Fruit fly (Drosophila melanogaster): Measurements from ENCODE around the gene Sap47.

Sap47 gene

DNA sequence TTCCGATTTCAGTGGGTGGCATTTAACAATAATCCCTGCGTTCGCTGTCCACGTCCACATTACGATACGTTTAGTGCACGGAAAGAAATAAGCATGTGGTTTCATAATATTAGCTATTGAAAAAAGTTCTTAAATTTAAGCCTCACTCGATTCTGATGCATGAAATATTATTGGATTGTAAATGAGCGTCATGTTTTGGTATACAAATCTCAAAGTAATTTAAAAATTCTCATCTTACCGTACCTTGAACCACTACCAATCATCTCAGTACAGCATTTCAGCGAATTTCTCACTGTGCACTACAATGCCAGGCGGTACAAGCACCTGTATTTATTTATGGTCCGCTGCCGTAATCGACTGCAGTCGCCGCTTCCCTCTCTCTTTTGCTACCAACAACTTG is 39.3 kb downstream of the Sap47 start (continued):
- TF ChIP-seq Doc2 (GFP tag; IDR thresholded peaks at IDR 0.05) (no peak), klu (GFP tag; IDR thresholded peaks at IDR 0.05) (no peak), sim (GFP tag; IDR thresholded peaks at IDR 0.05) (no peak), CG13624 (GFP tag; optimal IDR thresholded peaks at IDR 0.05) (peak; percentile 86), Kr (GFP tag; optimal IDR thresholded peaks at IDR 0.05) (no peak), Side (GFP tag; optimal IDR thresholded peaks at IDR 0.05) (peak; percentile 61), Nf-YC (tag; optimal IDR thresholded peaks at IDR 0.05) (peak; percentile 58), CG2202 (tag; optimal IDR thresholded peaks at IDR 0.05) (peak; percentile 26), Usf (GFP tag; optimal IDR thresholded peaks at IDR 0.05) (peak; percentile 28), CG17568 (GFP tag; optimal IDR thresholded peaks at IDR 0.05) (peak; percentile 65), seq (GFP tag; IDR thresholded peaks at IDR 0.05) (no peak), CG1602 (GFP tag; optimal IDR thresholded peaks at IDR 0.05) (peak; percentile 68), Dip3 (GFP tag; optimal IDR thresholded peaks at IDR 0.05) (peak; percentile 58), toy (GFP tag; IDR thresholded peaks at IDR 0.05) (no peak), ewg (GFP tag; optimal IDR thresholded peaks at IDR 0.05) (peak; percentile 32), CkIIα-i1 (GFP tag; IDR thresholded peaks at IDR 0.05) (no peak), Stat92E (GFP tag; optimal IDR thresholded peaks at IDR 0.05) (no peak), CG18011 (GFP tag; optimal IDR thresholded peaks at IDR 0.05) (no peak), NFAT (GFP tag; IDR thresholded peaks at IDR 0.05) (no peak), HLH54F (GFP tag; optimal IDR thresholded peaks at IDR 0.05) (peak; percentile 78), B-H1 (GFP tag; IDR thresholded peaks at IDR 0.05) (no peak), stwl (tag; optimal IDR thresholded peaks at IDR 0.05) (no peak), CG8944 (GFP tag; optimal IDR thresholded peaks at IDR 0.05) (peak; percentile 80), CG9797 (GFP tag; optimal IDR thresholded peaks at IDR 0.05) (no peak), CoRest (tag; optimal IDR thresholded peaks at IDR 0.05) (peak; percentile 89), fu2 (GFP tag; optimal IDR thresholded peaks at IDR 0.05) (peak; percentile 64), lmd (GFP tag; IDR thresholded peaks at IDR 0.05) (no peak), CG12391 (tag; optimal IDR thresholded peaks at IDR 0.05) (peak; percentile 86), Hand (GFP tag; optimal IDR thresholded peaks at IDR 0.05) (peak; percentile 51), bsh (GFP tag; optimal IDR thresholded peaks at IDR 0.05) (peak; percentile 76 to 84), crc (GFP tag; optimal IDR thresholded peaks at IDR 0.05) (peak; percentile 71), CG18476 (GFP tag; optimal IDR thresholded peaks at IDR 0.05) (peak; percentile 59), Tbp (GFP tag; optimal IDR thresholded peaks at IDR 0.05) (no peak), trem (tag; optimal IDR thresholded peaks at IDR 0.05) (peak; percentile 68), Neu2 (GFP tag; optimal IDR thresholded peaks at IDR 0.05; ENCODE audit: borderline replicate concordance) (no peak), usp (GFP tag; optimal IDR thresholded peaks at IDR 0.05) (no peak), CHES-1-like (GFP tag; optimal IDR thresholded peaks at IDR 0.05) (peak; percentile 70), grau (tag; optimal IDR thresholded peaks at IDR 0.05) (peak; percentile 88), CG12659 (GFP tag; optimal IDR thresholded peaks at IDR 0.05) (peak; percentile 81), CTCF (GFP tag; optimal IDR thresholded peaks at IDR 0.05) (peak; percentile 37), repo (GFP tag; optimal IDR thresholded peaks at IDR 0.05) (peak; percentile 82), gsb-n (tag; optimal IDR thresholded peaks at IDR 0.05) (peak; percentile 66), CG1647 (GFP tag; optimal IDR thresholded peaks at IDR 0.05) (peak; percentile 58), mirr (GFP tag; optimal IDR thresholded peaks at IDR 0.05) (peak; percentile 23), croc (GFP tag; conservative IDR thresholded peaks at IDR 0.05) (peak; percentile 53; the same call in 1 of the 3 replicates), Nf-YB (GFP tag; optimal IDR thresholded peaks at IDR 0.05) (peak; percentile 42), Blimp-1 (GFP tag; optimal IDR thresholded peaks at IDR 0.05) (peak; percentile 80), her (GFP tag; optimal IDR thresholded peaks at IDR 0.05) (peak; percentile 76), CG1792 (GFP tag; optimal IDR thresholded peaks at IDR 0.05) (peak; percentile 71), CG10462 (GFP tag; optimal IDR thresholded peaks at IDR 0.05) (peak; percentile 66), CG18599 (GFP tag; optimal IDR thresholded peaks at IDR 0.05) (peak; percentile 83), jing (GFP tag; optimal IDR thresholded peaks at IDR 0.05) (peak; percentile 65)

Data from whole organism, embryonic.